Worm (Caenorhabditis elegans): ENCODE results near the gene srlf-3.

The srlf-3 gene

ce11 chrIV:8456899-8457298 is 30.4 kb upstream of the srlf-3 start, which contains the start of gene syx-4:
Gene syx-4 (plus strand): TSS chrIV:8457280.
- TF ChIP-seq flt-1 (GFP tag; IDR thresholded peaks at IDR 0.05), result no peak
- no peak for TF ChIP-seq hnd-1 (tag; optimal IDR thresholded peaks at IDR 0.05)
- no peak for TF ChIP-seq tra-4 (tag; optimal IDR thresholded peaks at IDR 0.05)

ce11 chrIV:8460208-8460607 is 27.1 kb upstream of the srlf-3 start, which contains the start of gene ant-1.4:
Gene ant-1.4 (minus strand): TSS chrIV:8460308.
- no peak for TF ChIP-seq tbx-37 (GFP tag; conservative IDR thresholded peaks at IDR 0.05)

DNA sequence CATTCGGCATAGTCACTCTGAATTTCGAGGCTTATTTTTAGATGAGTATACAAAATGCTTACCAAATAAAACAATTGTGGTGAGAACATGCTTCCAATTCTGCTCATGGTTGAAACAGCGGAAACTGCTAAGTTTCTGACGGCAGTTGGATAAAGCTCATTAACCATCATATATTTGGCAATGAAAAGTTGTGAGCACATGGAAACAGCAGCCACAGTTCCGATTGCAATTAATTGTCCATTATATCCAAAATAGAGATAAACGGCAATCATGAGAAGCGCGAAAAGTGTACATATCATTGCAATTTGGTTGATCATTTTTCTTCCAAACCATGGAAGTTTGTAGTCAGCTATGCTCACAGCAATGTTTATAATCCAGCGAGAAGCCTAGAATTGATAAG is 26.1 kb upstream of the srlf-3 start:
- TF ChIP-seq scrt-1 (GFP tag; IDR thresholded peaks at IDR 0.05) (no peak), aly-1 (tag; optimal IDR thresholded peaks at IDR 0.05) (no peak), hnd-1 (tag; optimal IDR thresholded peaks at IDR 0.05) (no peak), ets-7 (tag; optimal IDR thresholded peaks at IDR 0.05) (no peak), hmg-4 (GFP tag; optimal IDR thresholded peaks at IDR 0.05) (no peak), tbx-37 (GFP tag; conservative IDR thresholded peaks at IDR 0.05) (no peak), ceh-13 (GFP tag; optimal IDR thresholded peaks at IDR 0.05) (no peak), ama-1 (optimal IDR thresholded peaks at IDR 0.05) (no peak), sea-1 (GFP tag; conservative IDR thresholded peaks at IDR 0.05) (no peak), ceh-36 (tag; optimal IDR thresholded peaks at IDR 0.05) (no peak), tra-4 (tag; optimal IDR thresholded peaks at IDR 0.05) (no peak), B0310.2 (tag; optimal IDR thresholded peaks at IDR 0.05) (no peak), hmbx-1 (tag; optimal IDR thresholded peaks at IDR 0.05) (no peak), flt-1 (GFP tag; IDR thresholded peaks at IDR 0.05) (no peak)

DNA sequence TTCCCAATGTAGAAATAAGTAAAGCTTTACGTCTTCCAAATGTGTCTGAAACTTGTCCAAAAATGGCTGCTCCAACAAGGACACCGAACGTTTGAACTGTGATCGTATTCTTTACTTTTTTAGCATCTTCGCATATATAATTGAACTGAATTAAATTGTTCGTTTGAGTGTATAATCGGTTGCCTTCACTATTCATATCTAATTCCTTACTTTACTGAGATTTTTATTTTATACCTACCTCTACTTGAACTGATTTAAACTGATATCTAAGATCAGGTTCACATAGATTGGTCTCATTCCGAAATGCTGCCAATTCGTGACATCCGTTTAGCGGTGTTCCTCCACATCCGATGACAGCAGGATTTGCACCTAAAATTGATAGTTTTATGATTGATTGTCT is 24.9 kb upstream of the srlf-3 start:
- TF ChIP-seq hnd-1 (tag; optimal IDR thresholded peaks at IDR 0.05), result no peak
- no peak for TF ChIP-seq F13C5.2 (tag; optimal IDR thresholded peaks at IDR 0.05)
- TF ChIP-seq ama-1 (optimal IDR thresholded peaks at IDR 0.05), result no peak
- no peak for TF ChIP-seq ceh-36 (tag; optimal IDR thresholded peaks at IDR 0.05)
- TF ChIP-seq sea-1 (GFP tag; conservative IDR thresholded peaks at IDR 0.05), result no peak
- no peak for TF ChIP-seq hmbx-1 (tag; optimal IDR thresholded peaks at IDR 0.05)
- TF ChIP-seq ceh-13 (GFP tag; optimal IDR thresholded peaks at IDR 0.05), result no peak
- TF ChIP-seq pes-1 (GFP tag; IDR thresholded peaks at IDR 0.05), result no peak
- no peak for TF ChIP-seq aly-1 (tag; optimal IDR thresholded peaks at IDR 0.05)
- TF ChIP-seq tra-4 (tag; optimal IDR thresholded peaks at IDR 0.05), result no peak
- TF ChIP-seq scrt-1 (GFP tag; IDR thresholded peaks at IDR 0.05), result no peak
- no peak for TF ChIP-seq flt-1 (GFP tag; IDR thresholded peaks at IDR 0.05)
- TF ChIP-seq tbx-37 (GFP tag; conservative IDR thresholded peaks at IDR 0.05), result no peak

DNA sequence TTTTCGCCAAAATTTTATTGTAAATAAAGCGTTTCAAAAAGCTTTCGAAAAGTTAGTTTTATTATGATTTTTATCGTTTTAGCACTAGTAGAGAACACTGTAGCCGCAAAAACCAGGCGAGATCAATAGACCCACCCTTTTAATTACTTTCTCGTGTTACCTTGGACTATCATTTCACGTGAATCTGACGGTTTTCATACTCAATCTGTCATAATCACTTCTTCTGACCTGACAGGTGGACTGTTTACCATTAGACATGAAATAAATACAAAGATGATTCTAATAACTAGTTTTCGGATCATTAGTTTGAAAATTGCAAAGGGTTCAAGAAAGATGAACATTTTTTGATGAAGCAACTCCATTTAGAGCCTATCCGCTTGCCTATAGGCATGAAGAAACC is 24.2 kb upstream of the srlf-3 start:
- no peak for TF ChIP-seq aly-1 (tag; optimal IDR thresholded peaks at IDR 0.05)
- TF ChIP-seq tbx-11 (GFP tag; IDR thresholded peaks at IDR 0.05), result no peak
- no peak for TF ChIP-seq tra-4 (tag; optimal IDR thresholded peaks at IDR 0.05)
- TF ChIP-seq B0310.2 (tag; optimal IDR thresholded peaks at IDR 0.05), result no peak
- TF ChIP-seq ceh-13 (GFP tag; optimal IDR thresholded peaks at IDR 0.05), result no peak
- no peak for TF ChIP-seq hnd-1 (tag; optimal IDR thresholded peaks at IDR 0.05)
- no peak for TF ChIP-seq sea-1 (GFP tag; conservative IDR thresholded peaks at IDR 0.05)
- TF ChIP-seq scrt-1 (GFP tag; IDR thresholded peaks at IDR 0.05), result no peak
- TF ChIP-seq F13C5.2 (tag; optimal IDR thresholded peaks at IDR 0.05), result no peak
- no peak for TF ChIP-seq ets-7 (tag; optimal IDR thresholded peaks at IDR 0.05)

DNA sequence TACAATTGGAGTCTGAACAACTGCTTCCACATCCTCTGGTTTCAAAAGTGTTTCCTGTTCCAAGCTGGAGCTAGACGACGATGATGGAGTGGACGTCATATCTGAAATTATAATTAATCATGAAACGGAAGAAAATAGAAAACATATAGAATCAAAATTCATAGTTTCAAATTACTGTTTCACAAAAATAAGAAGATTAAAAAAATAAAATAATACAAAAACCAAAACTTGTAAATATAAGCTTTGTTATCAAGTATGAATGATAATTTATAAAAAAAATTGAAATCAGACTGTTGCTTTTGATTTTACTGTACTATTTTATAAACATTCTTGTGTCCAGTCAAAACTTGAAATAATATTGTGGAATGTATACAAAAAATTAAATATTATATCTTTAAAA is 23.6 kb upstream of the srlf-3 start, which contains the start of gene str-176:
str-176 (minus strand) TSS at position 101 of the 400 bp plus-strand sequence.
- TF ChIP-seq aly-1 (tag; optimal IDR thresholded peaks at IDR 0.05) (no peak), flt-1 (GFP tag; IDR thresholded peaks at IDR 0.05) (no peak), F13C5.2 (tag; optimal IDR thresholded peaks at IDR 0.05) (no peak), tbx-11 (GFP tag; IDR thresholded peaks at IDR 0.05) (no peak), ceh-13 (GFP tag; optimal IDR thresholded peaks at IDR 0.05) (no peak), ceh-36 (tag; optimal IDR thresholded peaks at IDR 0.05) (no peak), scrt-1 (GFP tag; IDR thresholded peaks at IDR 0.05) (no peak), hmg-4 (GFP tag; optimal IDR thresholded peaks at IDR 0.05) (no peak), pes-1 (GFP tag; IDR thresholded peaks at IDR 0.05) (no peak), tbx-37 (GFP tag; conservative IDR thresholded peaks at IDR 0.05) (no peak), hmbx-1 (tag; optimal IDR thresholded peaks at IDR 0.05) (no peak)

ce11 chrIV:8464187-8464586 is 23.1 kb upstream of the srlf-3 start:
- TF ChIP-seq B0310.2 (tag; optimal IDR thresholded peaks at IDR 0.05), result no peak
- no peak for TF ChIP-seq sea-1 (GFP tag; conservative IDR thresholded peaks at IDR 0.05)
- TF ChIP-seq tbx-11 (GFP tag; IDR thresholded peaks at IDR 0.05), result no peak
- TF ChIP-seq ets-7 (tag; optimal IDR thresholded peaks at IDR 0.05), result no peak
- no peak for TF ChIP-seq F13C5.2 (tag; optimal IDR thresholded peaks at IDR 0.05)
- TF ChIP-seq aly-1 (tag; optimal IDR thresholded peaks at IDR 0.05), result no peak
- TF ChIP-seq hmg-4 (GFP tag; optimal IDR thresholded peaks at IDR 0.05), result no peak

DNA sequence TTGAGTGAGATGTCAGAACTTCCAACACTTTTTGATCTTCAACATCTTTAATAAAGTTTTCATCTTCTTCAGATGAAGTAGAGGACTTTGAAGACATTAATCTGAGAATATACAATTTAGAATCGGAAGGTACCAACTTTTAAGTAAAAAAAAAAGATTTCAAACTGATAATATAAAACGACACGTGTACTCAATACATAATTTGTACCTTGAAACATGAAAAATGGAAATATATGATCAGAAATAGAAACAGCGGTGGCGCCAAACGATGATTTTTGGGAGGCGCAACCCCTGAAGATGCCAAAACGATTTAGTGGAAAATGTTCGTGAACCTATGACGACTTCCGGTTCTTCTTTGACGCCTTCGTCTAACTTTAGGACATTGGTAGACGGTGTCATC is 14.8 kb upstream of the srlf-3 start, which contains the start of gene oat-1:
oat-1 (minus strand) TSS at position 101 of the 400 bp plus-strand sequence.
- TF ChIP-seq hmbx-1 (tag; optimal IDR thresholded peaks at IDR 0.05) (no peak), B0310.2 (tag; optimal IDR thresholded peaks at IDR 0.05) (no peak), ama-1 (optimal IDR thresholded peaks at IDR 0.05) (no peak)

DNA sequence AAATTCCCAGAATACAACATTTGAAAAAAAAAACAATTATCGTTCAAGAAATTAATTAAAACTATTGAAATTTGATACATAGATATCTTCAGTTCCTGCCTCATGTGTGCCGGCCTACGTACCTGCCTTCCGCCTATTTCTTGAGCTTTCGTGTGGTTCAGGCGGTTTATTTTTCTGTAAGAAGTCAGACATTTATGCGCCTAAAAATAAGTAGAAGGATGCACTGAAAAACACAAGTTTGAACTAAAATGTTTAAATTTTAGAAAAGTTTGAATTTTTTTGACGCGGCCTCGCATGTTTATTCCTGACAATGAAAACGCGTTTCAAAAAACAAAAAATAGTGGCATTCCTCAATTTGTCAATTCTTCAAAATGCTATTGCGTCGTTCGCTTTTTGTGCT is 13.5 kb upstream of the srlf-3 start, which contains the start of gene C28C12.11:
C28C12.11 (plus strand) TSS at position 301 of the 400 bp plus-strand sequence.
- TF ChIP-seq flt-1 (GFP tag; IDR thresholded peaks at IDR 0.05), result no peak
- TF ChIP-seq ama-1 (optimal IDR thresholded peaks at IDR 0.05), result no peak
- TF ChIP-seq ets-7 (tag; optimal IDR thresholded peaks at IDR 0.05), result no peak
- no peak for TF ChIP-seq ceh-36 (tag; optimal IDR thresholded peaks at IDR 0.05)
- TF ChIP-seq tbx-11 (GFP tag; IDR thresholded peaks at IDR 0.05), result no peak
- no peak for TF ChIP-seq hmbx-1 (tag; optimal IDR thresholded peaks at IDR 0.05)
- no peak for TF ChIP-seq aly-1 (tag; optimal IDR thresholded peaks at IDR 0.05)
- no peak for TF ChIP-seq F13C5.2 (tag; optimal IDR thresholded peaks at IDR 0.05)
- no peak for TF ChIP-seq pes-1 (GFP tag; IDR thresholded peaks at IDR 0.05)
- TF ChIP-seq sea-1 (GFP tag; conservative IDR thresholded peaks at IDR 0.05), result no peak
- TF ChIP-seq scrt-1 (GFP tag; IDR thresholded peaks at IDR 0.05), result no peak
- TF ChIP-seq hmg-4 (GFP tag; optimal IDR thresholded peaks at IDR 0.05), result no peak
- no peak for TF ChIP-seq tbx-37 (GFP tag; conservative IDR thresholded peaks at IDR 0.05)
- TF ChIP-seq ceh-13 (GFP tag; optimal IDR thresholded peaks at IDR 0.05), result no peak
- TF ChIP-seq hnd-1 (tag; optimal IDR thresholded peaks at IDR 0.05), result no peak
- TF ChIP-seq B0310.2 (tag; optimal IDR thresholded peaks at IDR 0.05), result no peak

Measured in whole organism, early embryonic.